Fruit fly (Drosophila melanogaster) whole organism, prepupa: ENCODE results near the gene CG15034.

Source experiments
- Blimp-1 ChIP-seq: fragments of 200-800 bp; sonication (Bioruptor generic); optimal IDR thresholded peaks from 3 replicates; lab custom pipeline; 2017; ENCODE audit warnings: missing biosample characterization, missing genetic modification characterization, mild to moderate bottlenecking, moderate library complexity, missing genetic modification reagents
- CG10669 ChIP-seq: fragments of 200-800 bp; sonication (Bioruptor generic); optimal IDR thresholded peaks from 3 replicates; lab custom pipeline; 2018; ENCODE audit warnings: missing biosample characterization, mild to moderate bottlenecking, missing genetic modification characterization, moderate library complexity
- CG11294 ChIP-seq: fragments of 200-800 bp; sonication (Bioruptor generic); IDR thresholded peaks from 2 replicates; pipeline ENCODE4 v1.3.6; 2022; ENCODE audit warnings: missing biosample characterization, missing genetic modification characterization
- CG11762 ChIP-seq: fragments of 200-800 bp; sonication (Bioruptor generic); optimal IDR thresholded peaks from 3 replicates; lab custom pipeline; 2016; ENCODE audit warnings: missing biosample characterization, missing genetic modification characterization; ENCODE audit not compliant: insufficient read depth
- CG11902 ChIP-seq: fragments of 200-800 bp; sonication (Bioruptor generic); optimal IDR thresholded peaks from 3 replicates; lab custom pipeline; 2016; ENCODE audit warnings: missing biosample characterization, missing genetic modification characterization
- CG1621 ChIP-seq: fragments of 200-800 bp; sonication (Bioruptor generic); optimal IDR thresholded peaks from 3 replicates; lab custom pipeline; 2018; ENCODE audit warnings: missing biosample characterization, mild to moderate bottlenecking, missing genetic modification characterization
- CG16779 ChIP-seq: fragments of 200-800 bp; sonication (Bioruptor generic); optimal IDR thresholded peaks from 3 replicates; lab custom pipeline; 2017; ENCODE audit warnings: missing biosample characterization, mild to moderate bottlenecking, missing genetic modification characterization
- CG31627 ChIP-seq: fragments of 200-800 bp; sonication (Bioruptor generic); optimal IDR thresholded peaks from 3 replicates; lab custom pipeline; 2016; ENCODE audit warnings: missing biosample characterization, missing genetic modification characterization
- CG32006 ChIP-seq: fragments of 200-800 bp; sonication (Bioruptor generic); optimal IDR thresholded peaks from 3 replicates; lab custom pipeline; 2017; ENCODE audit warnings: missing biosample characterization, mild to moderate bottlenecking, missing genetic modification characterization
- CG34406 ChIP-seq: fragments of 200-800 bp; sonication (Bioruptor generic); optimal IDR thresholded peaks from 3 replicates; lab custom pipeline; 2016; ENCODE audit warnings: missing biosample characterization, missing genetic modification characterization
- CG3919 ChIP-seq: fragments of 200-800 bp; sonication (Bioruptor generic); optimal IDR thresholded peaks from 3 replicates; lab custom pipeline; 2016; ENCODE audit warnings: missing biosample characterization, missing genetic modification characterization
- CG4318 ChIP-seq: fragments of 200-800 bp; sonication (Bioruptor generic); optimal IDR thresholded peaks from 3 replicates; lab custom pipeline; 2017; ENCODE audit warnings: missing biosample characterization, mild to moderate bottlenecking, missing genetic modification characterization
- CG6163 ChIP-seq: fragments of 200-800 bp; sonication (Bioruptor generic); IDR thresholded peaks from 3 replicates; pipeline ENCODE4 v1.3.6; 2022; ENCODE audit warnings: missing biosample characterization, missing genetic modification characterization
- CG6276 ChIP-seq: fragments of 200-800 bp; sonication (Bioruptor generic); optimal IDR thresholded peaks from 2 replicates; lab custom pipeline; 2017; ENCODE audit warnings: missing biosample characterization, mild to moderate bottlenecking, missing genetic modification characterization
- CG6792 ChIP-seq: fragments of 200-800 bp; sonication (Bioruptor generic); optimal IDR thresholded peaks from 3 replicates; lab custom pipeline; 2016; ENCODE audit warnings: missing biosample characterization, missing genetic modification characterization
- CG6808 ChIP-seq: fragments of 200-800 bp; sonication (Bioruptor generic); optimal IDR thresholded peaks from 3 replicates; lab custom pipeline; 2017; ENCODE audit warnings: missing biosample characterization, missing genetic modification characterization, mild to moderate bottlenecking, moderate library complexity, missing genetic modification reagents
- CG7368 ChIP-seq: fragments of 200-800 bp; sonication (Bioruptor generic); optimal IDR thresholded peaks from 3 replicates; lab custom pipeline; 2016; ENCODE audit warnings: missing biosample characterization, missing genetic modification characterization
- CG8119 ChIP-seq: fragments of 200-800 bp; sonication (Bioruptor generic); IDR thresholded peaks from 3 replicates; pipeline ENCODE4 v1.3.6; 2022; ENCODE audit warnings: missing biosample characterization, missing genetic modification characterization
- CG8632 ChIP-seq: fragments of 200-800 bp; sonication (Bioruptor generic); optimal IDR thresholded peaks from 3 replicates; lab custom pipeline; 2016; ENCODE audit warnings: missing biosample characterization, missing genetic modification characterization
- Eip75B ChIP-seq: fragments of 200-800 bp; sonication (Bioruptor generic); optimal IDR thresholded peaks from 3 replicates; lab custom pipeline; 2016; ENCODE audit warnings: missing biosample characterization, missing genetic modification characterization
- Eip78C ChIP-seq: fragments of 200-800 bp; sonication (Bioruptor generic); peaks from one replicate; lab custom pipeline; 2016; ENCODE audit warnings: missing biosample characterization, missing genetic modification characterization
- Eip93F ChIP-seq: fragments of 200-800 bp; sonication (Bioruptor generic); optimal IDR thresholded peaks from 2 replicates; lab custom pipeline; 2016; ENCODE audit warnings: missing biosample characterization, mild to moderate bottlenecking, missing genetic modification characterization
- Ets21C ChIP-seq: fragments of 200-800 bp; sonication (Bioruptor generic); optimal IDR thresholded peaks from 3 replicates; lab custom pipeline; 2016; ENCODE audit warnings: missing biosample characterization, missing genetic modification characterization
- Ets96B ChIP-seq: fragments of 200-800 bp; optimal IDR thresholded peaks from 2 replicates; lab custom pipeline; 2019; ENCODE audit warnings: missing biosample characterization, mild to moderate bottlenecking, missing genetic modification characterization, moderate library complexity
- Gug ChIP-seq: fragments of 200-800 bp; sonication (Bioruptor generic); IDR thresholded peaks from 2 replicates; pipeline ENCODE4 v1.3.6; 2022; ENCODE audit warnings: missing biosample characterization, missing genetic modification characterization
- Hr38 ChIP-seq: sonication (Bioruptor generic); optimal IDR thresholded peaks from 2 replicates; lab custom pipeline; 2016; ENCODE audit warnings: missing biosample characterization, missing genetic modification characterization
- Hr39 ChIP-seq: fragments of 200-800 bp; sonication (Bioruptor generic); optimal IDR thresholded peaks from 2 replicates; lab custom pipeline; 2016; ENCODE audit warnings: missing biosample characterization, missing genetic modification characterization
- Hr4 ChIP-seq: fragments of 200-800 bp; sonication (Bioruptor generic); optimal IDR thresholded peaks from 3 replicates; lab custom pipeline; 2016; ENCODE audit warnings: missing biosample characterization, missing genetic modification characterization
- Lpt ChIP-seq: fragments of 200-800 bp; sonication (Bioruptor generic); optimal IDR thresholded peaks from 3 replicates; lab custom pipeline; 2016; ENCODE audit warnings: missing biosample characterization, missing genetic modification characterization
- Met ChIP-seq: fragments of 200-800 bp; sonication (Bioruptor generic); optimal IDR thresholded peaks from 3 replicates; lab custom pipeline; 2016; ENCODE audit warnings: missing biosample characterization, missing genetic modification characterization
- OdsH ChIP-seq: fragments of 200-800 bp; sonication (Bioruptor generic); optimal IDR thresholded peaks from 3 replicates; lab custom pipeline; 2016; ENCODE audit warnings: missing biosample characterization, missing genetic modification characterization
- Smox ChIP-seq: fragments of 200-800 bp; sonication (Bioruptor generic); optimal IDR thresholded peaks from 3 replicates; lab custom pipeline; 2016; ENCODE audit warnings: missing biosample characterization, missing genetic modification characterization
- Sox102F ChIP-seq: fragments of 200-800 bp; sonication (Bioruptor generic); optimal IDR thresholded peaks from 2 replicates; lab custom pipeline; 2016; ENCODE audit warnings: missing biosample characterization, mild to moderate bottlenecking, missing genetic modification characterization
- Sox15 ChIP-seq: fragments of 200-800 bp; sonication (Bioruptor generic); optimal IDR thresholded peaks from 3 replicates; lab custom pipeline; 2016; ENCODE audit warnings: missing biosample characterization, missing genetic modification characterization
- acj6 ChIP-seq: fragments of 200-800 bp; sonication (Bioruptor generic); optimal IDR thresholded peaks from 3 replicates; lab custom pipeline; 2016; ENCODE audit warnings: missing biosample characterization, missing genetic modification characterization
- cyc ChIP-seq: fragments of 200-800 bp; sonication (Bioruptor generic); optimal IDR thresholded peaks from 3 replicates; lab custom pipeline; 2016; ENCODE audit warnings: missing biosample characterization, missing genetic modification characterization
- eg ChIP-seq: fragments of 200-800 bp; sonication (Bioruptor generic); IDR thresholded peaks from 3 replicates; pipeline ENCODE4 v1.3.6; 2022; ENCODE audit warnings: missing biosample characterization, missing genetic modification characterization
- fd59A ChIP-seq: fragments of 200-800 bp; sonication (Bioruptor generic); optimal IDR thresholded peaks from 2 replicates; lab custom pipeline; 2017; ENCODE audit warnings: missing biosample characterization, mild to moderate bottlenecking, missing genetic modification characterization, missing genetic modification reagents
- fkh ChIP-seq: fragments of 200-800 bp; sonication (Bioruptor generic); optimal IDR thresholded peaks from 3 replicates; lab custom pipeline; 2017; ENCODE audit warnings: missing biosample characterization, mild to moderate bottlenecking, missing genetic modification characterization, moderate library complexity
- lz ChIP-seq: fragments of 200-800 bp; sonication (Bioruptor generic); optimal IDR thresholded peaks from 3 replicates; lab custom pipeline; 2016; ENCODE audit warnings: missing biosample characterization, missing genetic modification characterization
- net ChIP-seq: fragments of 200-800 bp; sonication (Bioruptor generic); optimal IDR thresholded peaks from 3 replicates; lab custom pipeline; 2016; ENCODE audit warnings: missing biosample characterization, missing genetic modification characterization
- salr ChIP-seq, 2 experiments: fragments of 200-800 bp; sonication (Bioruptor generic); optimal IDR thresholded peaks; 3 replicates each; lab custom pipeline; 2016 to 2018; ENCODE audit warnings: missing biosample characterization in 2 of 2, missing genetic modification characterization in 2 of 2, mild to moderate bottlenecking in 1 of 2
- svp ChIP-seq: fragments of 200-800 bp; sonication (Bioruptor generic); peaks from one replicate; lab custom pipeline; 2016; ENCODE audit warnings: missing biosample characterization, missing genetic modification characterization
- vri ChIP-seq: fragments of 200-800 bp; sonication (Bioruptor generic); optimal IDR thresholded peaks from 3 replicates; lab custom pipeline; 2016; ENCODE audit warnings: missing biosample characterization, mild to moderate bottlenecking, missing genetic modification characterization

The CG15034 gene

dm6 chrX:7319053-7319702 is 28.1 kb downstream of the CG15034 start (continued):
- TF ChIP-seq CG16779 (tag; lab: Kevin White, UChicago) = peak; percentile 62
- peak; percentile 30; the same call in 1 of the 2 replicates for TF ChIP-seq CG11294 (GFP tag; lab: Robert Waterston, UW)
- TF ChIP-seq CG6792 = peak; percentile 87
- TF ChIP-seq CG34406 = peak; percentile 81
- peak; percentile 82 for TF ChIP-seq fd59A (GFP tag; lab: Kevin White, UChicago)
- peak; percentile 89 for TF ChIP-seq Hr39 (GFP tag; lab: Kevin White, UChicago)
- TF ChIP-seq eg (GFP tag; lab: Robert Waterston, UW) = peak; percentile 66
- TF ChIP-seq salr (GFP tag; optimal IDR thresholded peaks at IDR 0.05; lab: Kevin White, UChicago) = peak; percentile 76 to 88
- peak; percentile 70 for TF ChIP-seq CG6163
- peak; percentile 85 for TF ChIP-seq Ets96B (tag; lab: Kevin White, UChicago)
- peak; percentile 87 for TF ChIP-seq CG3919 (GFP tag; lab: Kevin White, UChicago)
- peak; percentile 77; the same call in 2 of the 3 replicates for TF ChIP-seq CG8119 (GFP tag; lab: Robert Waterston, UW)
- TF ChIP-seq CG32006 (GFP tag; lab: Kevin White, UChicago) = peak; percentile 89
- peak; percentile 76 for TF ChIP-seq Sox15 (GFP tag; lab: Kevin White, UChicago)
- TF ChIP-seq Eip93F = no peak
- peak; percentile 83 for TF ChIP-seq CG4318
- TF ChIP-seq CG6808 (GFP tag; lab: Kevin White, UChicago) = peak; percentile 85
- TF ChIP-seq Eip75B = peak; percentile 87
- TF ChIP-seq Met = peak; percentile 88
- peak; percentile 88 for TF ChIP-seq acj6
- peak; percentile 90 for TF ChIP-seq Smox (GFP tag; lab: Kevin White, UChicago)
- TF ChIP-seq CG7368 = peak; percentile 71
- peak; percentile 75 for TF ChIP-seq Ets21C (GFP tag; lab: Kevin White, UChicago)
- peak; percentile 67 for TF ChIP-seq Gug (GFP tag; lab: Robert Waterston, UW)
- peak; percentile 67 for TF ChIP-seq CG11762 (GFP tag; lab: Kevin White, UChicago)
- TF ChIP-seq fkh (GFP tag; lab: Kevin White, UChicago) = no peak
- peak; percentile 65 for TF ChIP-seq vri (GFP tag; lab: Kevin White, UChicago)
- TF ChIP-seq Hr4 (GFP tag; lab: Kevin White, UChicago) = peak; percentile 86
- TF ChIP-seq Blimp-1 (GFP tag; lab: Kevin White, UChicago) = peak; percentile 37
- TF ChIP-seq CG8632 (GFP tag; lab: Kevin White, UChicago) = peak; percentile 79
- TF ChIP-seq CG31627 (GFP tag; lab: Kevin White, UChicago) = peak; percentile 89

- no peak for TF ChIP-seq CG11902 (GFP tag; lab: Kevin White, UChicago)
- no peak for TF ChIP-seq Hr38 (GFP tag; lab: Kevin White, UChicago)
- TF ChIP-seq Lpt = no peak
- TF ChIP-seq CG3919 (GFP tag; lab: Kevin White, UChicago) = no peak
- TF ChIP-seq fkh (GFP tag; lab: Kevin White, UChicago) = peak; percentile 62
- TF ChIP-seq CG10669 (GFP tag; lab: Kevin White, UChicago) = no peak
These were observed 28.8 kb downstream of the CG15034 start for dm6 chrX:7318464-7318863.

DNA sequence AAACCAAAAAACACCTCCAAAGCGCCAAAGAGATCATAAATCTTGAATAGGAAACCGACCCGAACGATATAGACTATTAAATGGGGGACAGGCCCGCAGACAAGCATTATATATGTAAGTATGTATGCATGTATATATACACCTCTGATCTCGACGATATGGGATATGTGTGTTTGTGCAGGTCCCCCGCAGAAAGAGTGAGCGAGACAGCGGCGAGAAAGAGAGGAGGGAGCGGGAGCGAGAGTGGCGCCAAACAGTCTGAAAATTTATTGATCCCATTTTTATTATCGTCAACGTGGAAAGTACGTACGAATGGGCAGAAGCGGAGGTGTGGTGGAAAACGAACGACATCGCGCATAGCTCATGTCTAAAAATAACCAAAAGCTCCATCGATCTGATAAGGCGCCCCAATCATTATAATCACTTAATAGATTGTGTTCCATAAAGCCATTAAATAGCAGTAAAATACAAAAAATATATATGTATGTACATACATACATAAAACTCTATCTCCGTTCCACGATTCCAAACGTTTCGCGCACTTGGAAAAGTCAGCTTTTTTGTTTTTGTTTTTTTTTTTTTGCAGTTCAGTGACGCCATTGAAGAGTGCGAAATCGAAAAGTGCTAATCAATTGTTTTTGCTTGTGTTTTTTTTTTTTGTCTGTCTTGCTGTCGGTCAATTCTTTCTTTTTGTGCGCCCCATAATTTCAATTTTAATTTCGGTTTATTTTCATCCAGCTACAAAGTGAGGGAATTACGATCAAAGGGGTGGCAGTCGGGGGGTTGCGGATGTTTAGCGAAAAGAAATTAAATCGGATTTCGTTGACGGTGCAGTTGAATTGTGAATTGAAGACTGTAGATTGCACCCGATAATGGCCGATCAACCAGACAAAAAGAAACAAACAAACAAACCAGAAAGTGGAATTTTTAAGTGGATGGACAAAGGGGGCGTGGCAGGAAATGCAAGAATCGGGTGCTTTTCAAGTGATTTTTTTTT is 29.8 kb downstream of the CG15034 start:
- no peak for TF ChIP-seq CG7368
- TF ChIP-seq Ets21C (GFP tag; lab: Kevin White, UChicago) = no peak
- no peak for TF ChIP-seq lz (GFP tag; lab: Kevin White, UChicago)
- TF ChIP-seq Met = no peak
- no peak for TF ChIP-seq CG6276 (GFP tag; lab: Kevin White, UChicago)
- TF ChIP-seq CG34406 = no peak
- TF ChIP-seq CG1621 (tag; lab: Kevin White, UChicago) = no peak
- TF ChIP-seq Blimp-1 (GFP tag; lab: Kevin White, UChicago) = no peak
- peak; percentile 53 for TF ChIP-seq vri (GFP tag; lab: Kevin White, UChicago)
- TF ChIP-seq fkh (GFP tag; lab: Kevin White, UChicago) = peak; percentile 22
- TF ChIP-seq Ets96B (tag; lab: Kevin White, UChicago) = no peak
- no peak for TF ChIP-seq CG6163
- no peak for TF ChIP-seq Sox102F
- TF ChIP-seq Hr39 (GFP tag; lab: Kevin White, UChicago) = no peak
- peak; percentile 47 for TF ChIP-seq Eip78C
- no peak for TF ChIP-seq OdsH (GFP tag; lab: Kevin White, UChicago)
- no peak for TF ChIP-seq net (GFP tag; lab: Kevin White, UChicago)
- no peak for TF ChIP-seq cyc (GFP tag; lab: Kevin White, UChicago)
- peak; percentile 81 for TF ChIP-seq svp (GFP tag; lab: Kevin White, UChicago)
- no peak for TF ChIP-seq CG11762 (GFP tag; lab: Kevin White, UChicago)
